Fruit fly (Drosophila melanogaster): ENCODE measurements around the gene CSN8.

Gene CSN8

DNA sequence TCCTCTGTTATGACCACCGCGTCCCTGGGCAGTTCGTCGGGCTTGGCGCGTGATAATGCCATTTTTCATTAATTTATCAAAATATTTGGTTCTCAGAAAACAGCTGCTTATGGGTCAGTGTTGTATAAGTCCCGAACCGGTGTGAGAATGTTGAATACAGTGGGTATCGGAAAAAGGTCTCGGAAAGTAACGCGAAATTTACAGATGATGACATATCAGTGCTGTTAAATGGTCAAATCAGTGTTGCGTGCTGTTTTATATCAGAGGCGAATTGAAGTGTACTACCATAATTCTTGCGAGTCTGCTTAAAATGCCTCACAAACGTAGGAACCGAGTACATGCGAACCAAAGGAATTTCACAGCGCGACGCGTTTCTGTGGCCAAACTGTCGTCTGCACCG lies 18.0 kb downstream of the CSN8 start, which contains the start of the genes CG13392 and Rcd4 (continued):
- TF ChIP-seq nau (GFP tag; optimal IDR thresholded peaks at IDR 0.05) = peak; percentile 32
- peak; percentile 71 for TF ChIP-seq CG7987 (GFP tag; optimal IDR thresholded peaks at IDR 0.05)
- peak; percentile 26 for TF ChIP-seq CG13424 (tag; optimal IDR thresholded peaks at IDR 0.05)
- peak; percentile 84 for TF ChIP-seq CG4617 (GFP tag; optimal IDR thresholded peaks at IDR 0.05; ENCODE audit: borderline replicate concordance)
- peak; percentile 90 for TF ChIP-seq CG9932 (GFP tag; IDR thresholded peaks at IDR 0.05)
- peak; percentile 84 for TF ChIP-seq mam (GFP tag; optimal IDR thresholded peaks at IDR 0.05)
- peak; percentile 11 for TF ChIP-seq CTCF (GFP tag; optimal IDR thresholded peaks at IDR 0.05)
- peak; percentile 87 for TF ChIP-seq vvl (GFP tag; IDR thresholded peaks at IDR 0.05)
- no peak for TF ChIP-seq Vsx1 (GFP tag; optimal IDR thresholded peaks at IDR 0.05)
- TF ChIP-seq CG17802 (tag; optimal IDR thresholded peaks at IDR 0.05) = peak; percentile 23
- TF ChIP-seq bbx (GFP tag; IDR thresholded peaks at IDR 0.05; ENCODE audit: partially characterized antibody) = peak; percentile 79
- no peak for TF ChIP-seq dan (GFP tag; IDR thresholded peaks at IDR 0.05)
- peak; percentile 70 for TF ChIP-seq CG17829 (tag; optimal IDR thresholded peaks at IDR 0.05)
- TF ChIP-seq CG1233 (GFP tag; optimal IDR thresholded peaks at IDR 0.05) = peak; percentile 19
- peak; percentile 69 for TF ChIP-seq crc (GFP tag; optimal IDR thresholded peaks at IDR 0.05)
- no peak for TF ChIP-seq CG5180 (GFP tag; optimal IDR thresholded peaks at IDR 0.05)
- no peak for TF ChIP-seq CG10565 (GFP tag; optimal IDR thresholded peaks at IDR 0.05)
- 0 out of 2 replicates have a peak, but pooled peaks have one; percentile 12 for TF ChIP-seq CG7372 (GFP tag; IDR thresholded peaks at IDR 0.05)
- TF ChIP-seq sisA (GFP tag; IDR thresholded peaks at IDR 0.05) = 0 out of 2 replicates have a peak, but pooled peaks have one; percentile 33
- peak; percentile 44; the same call in 2 of the 3 replicates for TF ChIP-seq CG14860 (GFP tag; IDR thresholded peaks at IDR 0.05; ENCODE audit: partially characterized antibody)
- TF ChIP-seq Hand (GFP tag; optimal IDR thresholded peaks at IDR 0.05) = no peak
- TF ChIP-seq zfh2 (GFP tag; optimal IDR thresholded peaks at IDR 0.05) = peak; percentile 82
- no peak for TF ChIP-seq CG3407 (GFP tag; optimal IDR thresholded peaks at IDR 0.05)
- no peak for TF ChIP-seq tna (GFP tag; IDR thresholded peaks at IDR 0.05; ENCODE audit: partially characterized antibody)
- peak; percentile 64 for TF ChIP-seq NC2β (GFP tag; optimal IDR thresholded peaks at IDR 0.05)
- TF ChIP-seq Gsc (GFP tag; IDR thresholded peaks at IDR 0.05) = no peak
- peak; percentile 36 for TF ChIP-seq CG18619 (GFP tag; optimal IDR thresholded peaks at IDR 0.05)
- no peak for TF ChIP-seq CG6272 (GFP tag; IDR thresholded peaks at IDR 0.05)
- TF ChIP-seq salm (tag; optimal IDR thresholded peaks at IDR 0.05) = no peak
- TF ChIP-seq CG16815 (GFP tag; optimal IDR thresholded peaks at IDR 0.05) = peak; percentile 24
- peak; percentile 77 for TF ChIP-seq Myb (GFP tag; optimal IDR thresholded peaks at IDR 0.05)
- TF ChIP-seq CG17186 (GFP tag; optimal IDR thresholded peaks at IDR 0.05) = peak; percentile 60
- peak; percentile 84 for TF ChIP-seq HmgZ (tag; optimal IDR thresholded peaks at IDR 0.05)
- peak; percentile 64 for TF ChIP-seq CG3163 (GFP tag; optimal IDR thresholded peaks at IDR 0.05)
- TF ChIP-seq CG31365 (tag; optimal IDR thresholded peaks at IDR 0.05) = no peak
- peak; percentile 73 for TF ChIP-seq jumu (GFP tag; optimal IDR thresholded peaks at IDR 0.05)
- TF ChIP-seq Gug (GFP tag; IDR thresholded peaks at IDR 0.05) = peak; percentile 48; the same call in 1 of the 4 replicates
- TF ChIP-seq kay (GFP tag; optimal IDR thresholded peaks at IDR 0.05) = peak; percentile 4
- peak; percentile 91 for TF ChIP-seq sob (GFP tag; IDR thresholded peaks at IDR 0.05)
- no peak for TF ChIP-seq CG10321 (GFP tag; IDR thresholded peaks at IDR 0.05)
- TF ChIP-seq zen (tag; optimal IDR thresholded peaks at IDR 0.05) = peak; percentile 76
- peak; percentile 94 for TF ChIP-seq grau (tag; optimal IDR thresholded peaks at IDR 0.05)
- peak; percentile 65 for TF ChIP-seq Xbp1 (GFP tag; optimal IDR thresholded peaks at IDR 0.05)
- peak; percentile 58; the same call in 1 of the 2 replicates for TF ChIP-seq nerfin-2 (GFP tag; IDR thresholded peaks at IDR 0.05; ENCODE audit: partially characterized antibody)
- TF ChIP-seq al (GFP tag; IDR thresholded peaks at IDR 0.05) = peak; percentile 24; the same call in 1 of the 2 replicates
- no peak for TF ChIP-seq tio (GFP tag; optimal IDR thresholded peaks at IDR 0.05)
- TF ChIP-seq Sox100B (GFP tag; optimal IDR thresholded peaks at IDR 0.05) = no peak
- no peak for TF ChIP-seq gce (GFP tag; IDR thresholded peaks at IDR 0.05)
- TF ChIP-seq nom (GFP tag; optimal IDR thresholded peaks at IDR 0.05) = peak; percentile 52
- TF ChIP-seq CG11093 (GFP tag; IDR thresholded peaks at IDR 0.05) = no peak
- TF ChIP-seq her (GFP tag; optimal IDR thresholded peaks at IDR 0.05) = peak; percentile 81

All from whole organism, embryonic.